Worm (Caenorhabditis elegans): ENCODE data around the gene sas-6.
A peak's percentile ranks its signal among the peaks of the same experiment; 100 is the strongest.

Gene sas-6

DNA sequence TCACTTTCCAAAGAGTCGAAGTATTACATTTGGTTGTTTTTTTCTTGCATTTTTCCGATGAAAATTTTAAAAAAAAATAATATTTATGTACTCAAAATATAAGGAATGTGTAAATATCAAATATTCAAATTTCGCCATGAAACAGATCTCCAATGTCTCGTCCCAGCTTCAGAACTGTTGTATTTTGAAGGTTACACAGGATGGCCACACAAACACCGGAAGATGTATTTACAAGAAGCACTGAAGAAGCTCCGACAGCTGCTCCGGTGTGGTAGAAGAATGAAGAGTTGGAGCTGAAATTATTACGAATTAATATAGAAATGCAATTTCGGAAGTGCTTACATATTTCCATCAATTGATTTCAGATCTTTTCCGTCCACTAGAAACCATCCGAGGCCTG is 6.2 kb downstream of the sas-6 start:
- TF ChIP-seq unc-3 (GFP tag; conservative IDR thresholded peaks at IDR 0.05) (no peak), unc-3 (tag; optimal IDR thresholded peaks at IDR 0.05) (no peak), pha-4 (tag; optimal IDR thresholded peaks at IDR 0.05) (no peak), ceh-31 (tag; optimal IDR thresholded peaks at IDR 0.05) (no peak), ceh-48 (tag; optimal IDR thresholded peaks at IDR 0.05) (no peak), pat-9 (tag; optimal IDR thresholded peaks at IDR 0.05) (no peak), rnt-1 (tag; optimal IDR thresholded peaks at IDR 0.05) (no peak), ceh-34 (tag; optimal IDR thresholded peaks at IDR 0.05) (no peak), F13H6.1 (tag; optimal IDR thresholded peaks at IDR 0.05) (no peak), madf-2 (tag; optimal IDR thresholded peaks at IDR 0.05) (no peak), K09A11.1 (tag; optimal IDR thresholded peaks at IDR 0.05; ENCODE audit: insufficient read depth) (no peak), ref-2 (tag; optimal IDR thresholded peaks at IDR 0.05) (no peak), dve-1 (tag; optimal IDR thresholded peaks at IDR 0.05) (no peak), ahr-1 (tag; optimal IDR thresholded peaks at IDR 0.05) (no peak), ceh-14 (tag; optimal IDR thresholded peaks at IDR 0.05) (no peak), ceh-22 (tag; optimal IDR thresholded peaks at IDR 0.05) (no peak), fkh-10 (GFP tag; optimal IDR thresholded peaks at IDR 0.05) (no peak), ztf-16 (tag; optimal IDR thresholded peaks at IDR 0.05) (no peak), ets-4 (tag; optimal IDR thresholded peaks at IDR 0.05) (no peak), pag-3 (tag; optimal IDR thresholded peaks at IDR 0.05; ENCODE audit: borderline replicate concordance) (no peak), eyg-1 (tag; optimal IDR thresholded peaks at IDR 0.05) (no peak)

DNA sequence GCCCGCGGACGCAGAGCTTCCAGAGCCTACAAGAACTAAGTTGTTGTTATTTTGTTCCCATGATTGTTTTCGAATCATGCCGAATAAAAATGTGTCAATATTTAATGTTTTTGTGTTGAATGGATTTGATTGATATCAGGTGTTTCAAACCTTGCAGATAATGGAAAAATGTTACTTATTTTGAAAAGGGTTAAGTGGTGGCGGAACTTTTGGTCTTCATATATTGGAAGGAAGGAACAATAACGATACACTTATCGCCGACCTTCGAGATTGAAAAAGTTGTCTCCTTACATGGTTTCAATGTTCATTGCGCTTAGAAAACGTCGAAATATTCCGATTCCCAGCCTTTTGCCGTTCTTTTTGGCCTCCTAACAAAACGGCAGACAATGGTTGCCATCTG is 9.8 kb downstream of the sas-6 start, which contains the start of gene gly-10:
TSS of gene gly-10 (plus strand) at position 387 of the 400 bp plus-strand sequence.
- no peak for TF ChIP-seq unc-3 (GFP tag; conservative IDR thresholded peaks at IDR 0.05)
- TF ChIP-seq unc-3 (tag; optimal IDR thresholded peaks at IDR 0.05), result no peak
- TF ChIP-seq K02D7.2 (tag; optimal IDR thresholded peaks at IDR 0.05), result no peak
- no peak for TF ChIP-seq hlh-30 (tag; optimal IDR thresholded peaks at IDR 0.05; ENCODE audit: insufficient read depth)
- TF ChIP-seq pax-1 (tag; optimal IDR thresholded peaks at IDR 0.05), result no peak
- no peak for TF ChIP-seq gmeb-2 (tag; optimal IDR thresholded peaks at IDR 0.05)
- TF ChIP-seq ceh-19 (GFP tag; optimal IDR thresholded peaks at IDR 0.05), result no peak

DNA sequence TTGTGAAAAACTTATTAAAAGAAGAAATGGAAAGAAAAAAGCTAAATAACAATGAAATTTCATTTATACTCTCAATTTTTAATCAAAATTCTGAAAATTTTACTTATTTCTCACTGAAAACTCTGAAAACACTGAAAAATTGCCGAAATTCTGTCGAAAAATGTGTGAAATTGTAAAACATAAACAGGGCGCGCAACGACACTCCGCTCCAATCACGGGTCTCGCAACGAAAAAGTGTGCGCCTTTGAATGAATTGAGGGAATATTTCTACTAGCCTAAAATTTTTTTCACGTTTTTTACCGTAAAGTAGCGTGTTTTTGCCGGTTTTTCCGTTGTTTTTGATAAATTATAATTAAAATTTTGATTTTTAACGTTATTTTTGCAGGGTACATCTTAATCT is 11.1 kb downstream of the sas-6 start, which contains the start of gene rpl-18:
TSS of gene rpl-18 (plus strand) at position 386 of the 400 bp plus-strand sequence.
- TF ChIP-seq ttx-3 (tag; optimal IDR thresholded peaks at IDR 0.05) (peak; percentile 18), lin-11 (tag; optimal IDR thresholded peaks at IDR 0.05) (no peak), syd-9 (tag; optimal IDR thresholded peaks at IDR 0.05) (no peak), ceh-34 (tag; optimal IDR thresholded peaks at IDR 0.05) (no peak), unc-3 (GFP tag; conservative IDR thresholded peaks at IDR 0.05) (no peak), unc-3 (tag; optimal IDR thresholded peaks at IDR 0.05) (no peak), ceh-31 (tag; optimal IDR thresholded peaks at IDR 0.05) (peak; percentile 40), ceh-9 (tag; optimal IDR thresholded peaks at IDR 0.05) (no peak), hlh-30 (tag; optimal IDR thresholded peaks at IDR 0.05; ENCODE audit: insufficient read depth) (peak; percentile 79), C38D4.7 (GFP tag; optimal IDR thresholded peaks at IDR 0.05) (no peak), ets-4 (tag; optimal IDR thresholded peaks at IDR 0.05) (no peak), nhr-232 (tag; optimal IDR thresholded peaks at IDR 0.05) (no peak), C08G9.2 (tag; optimal IDR thresholded peaks at IDR 0.05) (no peak), ama-1 (optimal IDR thresholded peaks at IDR 0.05) (no peak), ceh-2 (tag; optimal IDR thresholded peaks at IDR 0.05) (no peak), unc-55 (GFP tag; optimal IDR thresholded peaks at IDR 0.05) (peak; percentile 36), elt-4 (tag; optimal IDR thresholded peaks at IDR 0.05) (no peak), tbx-2 (tag; optimal IDR thresholded peaks at IDR 0.05) (peak; percentile 16), tbx-7 (tag; optimal IDR thresholded peaks at IDR 0.05) (no peak), unc-42 (tag; optimal IDR thresholded peaks at IDR 0.05) (no peak), elt-2 (tag; optimal IDR thresholded peaks at IDR 0.05) (no peak), ceh-22 (tag; optimal IDR thresholded peaks at IDR 0.05) (no peak), ceh-30 (tag; optimal IDR thresholded peaks at IDR 0.05) (no peak), mec-3 (tag; optimal IDR thresholded peaks at IDR 0.05; ENCODE audit: borderline replicate concordance) (no peak), pag-3 (tag; optimal IDR thresholded peaks at IDR 0.05; ENCODE audit: borderline replicate concordance) (no peak), nfya-1 (tag; optimal IDR thresholded peaks at IDR 0.05) (peak; percentile 80), Y22D7AL.16 (tag; optimal IDR thresholded peaks at IDR 0.05) (no peak)

All from whole organism, late embryonic.